Fruit fly (Drosophila melanogaster): ENCODE data around the gene CG42367.

Gene CG42367

dm6 chr2L:9894871-9895364, 35.5 kb upstream of the CG42367 start, which contains the start of gene Bka (continued):
- TF ChIP-seq exex (tag; optimal IDR thresholded peaks at IDR 0.05) (peak; percentile 46), CG3726 (GFP tag; IDR thresholded peaks at IDR 0.05) (no peak), CG7963 (GFP tag; IDR thresholded peaks at IDR 0.05; ENCODE audit: partially characterized antibody) (peak; percentile 93), CG8290 (GFP tag; optimal IDR thresholded peaks at IDR 0.05) (peak; percentile 75), CG8290 (tag; optimal IDR thresholded peaks at IDR 0.05) (peak; percentile 56 to 66), CG11504 (tag; optimal IDR thresholded peaks at IDR 0.05) (no peak), Gsc (GFP tag; IDR thresholded peaks at IDR 0.05) (no peak), CG8281 (tag; optimal IDR thresholded peaks at IDR 0.05) (no peak), CG6654 (GFP tag; optimal IDR thresholded peaks at IDR 0.05) (no peak), Sin3A (optimal IDR thresholded peaks at IDR 0.05) (peak; percentile 77), MTF-1 (GFP tag; optimal IDR thresholded peaks at IDR 0.05; ENCODE audit: borderline replicate concordance) (peak; percentile 51), chif (GFP tag; optimal IDR thresholded peaks at IDR 0.05) (no peak), stc (GFP tag; IDR thresholded peaks at IDR 0.05) (no peak), E2f1 (GFP tag; IDR thresholded peaks at IDR 0.05) (no peak), CG4730 (GFP tag; IDR thresholded peaks at IDR 0.05) (no peak), tup (GFP tag; optimal IDR thresholded peaks at IDR 0.05) (peak; percentile 13), Bdp1 (GFP tag; optimal IDR thresholded peaks at IDR 0.05) (no peak), CG7928 (GFP tag; optimal IDR thresholded peaks at IDR 0.05) (peak; percentile 51), Sry-δ (GFP tag; optimal IDR thresholded peaks at IDR 0.05) (peak; percentile 79), Dref (GFP tag; IDR thresholded peaks at IDR 0.05) (peak; percentile 86), en (GFP tag; optimal IDR thresholded peaks at IDR 0.05) (no peak), p53 (GFP tag; optimal IDR thresholded peaks at IDR 0.05) (no peak), NFAT (GFP tag; IDR thresholded peaks at IDR 0.05) (peak; percentile 69; the same call in 1 of the 2 replicates), CG15601 (tag; optimal IDR thresholded peaks at IDR 0.05) (peak; percentile 76), crol (GFP tag; IDR thresholded peaks at IDR 0.05) (no peak), grau (tag; optimal IDR thresholded peaks at IDR 0.05) (peak; percentile 73), Ravus (GFP tag; IDR thresholded peaks at IDR 0.05) (no peak), CG13123 (GFP tag; optimal IDR thresholded peaks at IDR 0.05) (peak; percentile 1), CG14965 (GFP tag; optimal IDR thresholded peaks at IDR 0.05; ENCODE audit: borderline replicate concordance) (no peak), Blimp-1 (GFP tag; optimal IDR thresholded peaks at IDR 0.05) (no peak), CG8765 (GFP tag; IDR thresholded peaks at IDR 0.05) (no peak), CG8388 (GFP tag; optimal IDR thresholded peaks at IDR 0.05) (peak; percentile 50), Dip2 (GFP tag; IDR thresholded peaks at IDR 0.05) (no peak), CG14667 (GFP tag; IDR thresholded peaks at IDR 0.05) (no peak), chinmo (GFP tag; IDR thresholded peaks at IDR 0.05; ENCODE audit: partially characterized antibody) (peak; percentile 96; the same call in 3 of the 4 replicates), wek (GFP tag; optimal IDR thresholded peaks at IDR 0.05) (peak; percentile 40), CG13775 (GFP tag; optimal IDR thresholded peaks at IDR 0.05) (peak; percentile 80), Taf1 (GFP tag; IDR thresholded peaks at IDR 0.05) (no peak), salm (tag; optimal IDR thresholded peaks at IDR 0.05) (no peak), ham (GFP tag; IDR thresholded peaks at IDR 0.05) (no peak), Awh (GFP tag; IDR thresholded peaks at IDR 0.05) (no peak), CG15696 (tag; optimal IDR thresholded peaks at IDR 0.05) (peak; percentile 25), CG2889 (GFP tag; IDR thresholded peaks at IDR 0.05) (no peak), emc (GFP tag; optimal IDR thresholded peaks at IDR 0.05) (no peak), chm (GFP tag; IDR thresholded peaks at IDR 0.05) (peak; percentile 31; the same call in 1 of the 2 replicates), CG7839 (tag; optimal IDR thresholded peaks at IDR 0.05) (peak; percentile 51), dati (GFP tag; IDR thresholded peaks at IDR 0.05) (no peak), CG13424 (tag; optimal IDR thresholded peaks at IDR 0.05) (peak; percentile 53), ATbp (GFP tag; optimal IDR thresholded peaks at IDR 0.05) (no peak), mld (GFP tag; IDR thresholded peaks at IDR 0.05; ENCODE audit: partially characterized antibody) (peak; percentile 94), CG2120 (GFP tag; optimal IDR thresholded peaks at IDR 0.05) (no peak), CG6689 (GFP tag; IDR thresholded peaks at IDR 0.05) (no peak)

Data from whole organism, embryonic.